Worm (Caenorhabditis elegans): ENCODE measurements around the gene sap-49.
A peak's percentile ranks its signal among the peaks of the same experiment; 100 is the strongest.

The sap-49 gene

DNA sequence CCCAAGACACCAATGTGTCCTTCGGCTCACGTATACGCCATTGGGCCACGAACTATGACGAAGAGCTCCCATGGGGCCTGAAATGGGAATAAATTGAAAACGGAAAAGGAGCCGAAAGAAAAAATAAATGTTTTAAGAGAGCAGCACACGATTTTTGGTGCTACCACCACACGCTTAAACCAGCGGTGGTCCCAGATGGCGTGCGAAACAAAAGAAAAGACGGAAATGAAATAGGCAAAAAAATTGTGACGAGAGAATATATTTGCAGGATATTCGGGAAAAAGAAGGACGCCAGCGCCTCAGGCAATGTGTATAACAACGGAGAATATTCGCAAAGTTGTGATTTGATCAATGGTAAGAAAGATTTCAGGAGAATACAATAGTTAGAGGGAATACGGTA, 48.6 kb downstream of the sap-49 start:
- TF ChIP-seq dpff-1 (tag; optimal IDR thresholded peaks at IDR 0.05), result no peak
- TF ChIP-seq Y79H2A.3 (GFP tag; conservative IDR thresholded peaks at IDR 0.05), result no peak
- TF ChIP-seq let-526 (GFP tag; IDR thresholded peaks at IDR 0.05), result no peak
- no peak for TF ChIP-seq bed-2 (GFP tag; IDR thresholded peaks at IDR 0.05)
- no peak for TF ChIP-seq mel-28 (tag; optimal IDR thresholded peaks at IDR 0.05; ENCODE audit: borderline replicate concordance)
- no peak for TF ChIP-seq gei-17 (GFP tag; optimal IDR thresholded peaks at IDR 0.05)
- peak in 1 of 3 experiments; percentile 33 for TF ChIP-seq lin-35 (GFP tag; optimal IDR thresholded peaks at IDR 0.05)
- TF ChIP-seq hmg-20 (GFP tag; IDR thresholded peaks at IDR 0.05), result no peak
- no peak for TF ChIP-seq C06A6.2 (GFP tag; conservative IDR thresholded peaks at IDR 0.05)

DNA sequence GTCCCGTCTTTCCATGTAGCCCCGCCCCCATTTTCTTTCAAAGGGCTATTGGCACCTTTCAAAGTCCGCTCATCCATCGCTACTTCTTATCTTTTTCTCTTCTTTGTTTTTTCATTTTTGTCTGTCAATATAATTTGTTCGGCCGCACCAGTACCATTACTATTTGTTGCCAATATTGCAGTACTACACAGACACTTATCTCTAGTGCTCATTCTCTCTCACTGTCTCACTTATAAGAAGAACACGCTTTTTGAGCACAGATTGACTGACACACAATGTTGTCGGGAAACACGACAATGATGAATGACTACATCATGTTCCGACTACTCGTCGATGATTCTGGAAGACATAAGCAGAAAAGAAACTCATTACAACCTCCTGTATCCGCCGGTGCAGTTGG, 50.5 kb downstream of the sap-49 start:
- no peak for TF ChIP-seq hrde-1 (tag; optimal IDR thresholded peaks at IDR 0.05; ENCODE audit: borderline replicate concordance)
- TF ChIP-seq F52B5.7 (tag; optimal IDR thresholded peaks at IDR 0.05), result no peak
- no peak for TF ChIP-seq F49E8.2 (tag; optimal IDR thresholded peaks at IDR 0.05; ENCODE audit: insufficient read depth)
- TF ChIP-seq ceh-27 (GFP tag; optimal IDR thresholded peaks at IDR 0.05), result peak; percentile 37
- 0 out of 2 replicates have a peak, but pooled peaks have one; percentile 35 for TF ChIP-seq dox-1 (GFP tag; IDR thresholded peaks at IDR 0.05)
- no peak for TF ChIP-seq K12H6.12 (tag; optimal IDR thresholded peaks at IDR 0.05)
- TF ChIP-seq pbrm-1 (GFP tag; IDR thresholded peaks at IDR 0.05), result no peak
- no peak for TF ChIP-seq let-607 (tag; optimal IDR thresholded peaks at IDR 0.05)
- no peak for TF ChIP-seq cebp-1 (GFP tag; IDR thresholded peaks at IDR 0.05)
- TF ChIP-seq cebp-1 (tag; optimal IDR thresholded peaks at IDR 0.05), result no peak

Measured in whole organism, young adult.